Fruit fly (Drosophila melanogaster) whole organism, embryonic: ENCODE data around the gene Hem.

Source experiments
- CG10565 ChIP-seq: fragments of 200-800 bp; sonication (Bioruptor generic); optimal IDR thresholded peaks from 3 replicates; lab custom pipeline; 2016; ENCODE audit warnings: missing biosample characterization, mild to moderate bottlenecking, missing genetic modification characterization
- ab ChIP-seq: fragments of 200-800 bp; sonication (Bioruptor generic); optimal IDR thresholded peaks from 2 replicates; lab custom pipeline; 2016; ENCODE audit warnings: missing biosample characterization, missing genetic modification characterization
- aop ChIP-seq: fragments of 200-800 bp; sonication (Bioruptor generic); IDR thresholded peaks from 2 replicates; pipeline ENCODE4 v1.3.6; 2022; ENCODE audit warnings: missing biosample characterization, missing genetic modification characterization
- jing ChIP-seq: fragments of 200-800 bp; sonication (Bioruptor generic); optimal IDR thresholded peaks from 2 replicates; lab custom pipeline; 2018; ENCODE audit warnings: missing biosample characterization, mild to moderate bottlenecking, missing genetic modification characterization
- zen ChIP-seq: fragments of 200-800 bp; sonication (Bioruptor generic); optimal IDR thresholded peaks from 3 replicates; lab custom pipeline; 2018; ENCODE audit warnings: missing biosample characterization, mild to moderate bottlenecking, missing genetic modification characterization, moderate library complexity

DNA sequence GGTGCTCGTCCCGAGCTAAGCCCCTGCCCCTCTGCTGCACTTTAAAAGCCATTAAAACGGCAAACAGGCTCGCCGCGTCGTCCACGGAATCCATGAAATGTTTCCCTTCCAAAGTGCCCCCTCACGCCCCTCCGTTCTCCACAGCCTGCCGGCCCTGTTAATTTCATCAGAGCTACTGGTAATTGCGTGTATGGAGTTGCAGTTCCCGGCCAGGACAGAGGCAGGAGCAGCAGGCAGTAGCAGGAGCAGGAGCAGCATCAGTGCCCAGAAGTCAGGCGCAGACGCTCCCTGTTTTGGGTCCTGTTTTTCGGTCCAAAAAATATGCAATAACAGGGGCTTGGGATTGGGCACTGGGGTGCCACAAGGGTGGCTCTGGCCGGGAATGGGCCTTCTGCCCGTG lies 28.9 kb upstream of the Hem start:
- TF ChIP-seq ab (no peak), jing (GFP tag; lab: Kevin White, UChicago) (no peak), aop (no peak), zen (tag; lab: Kevin White, UChicago) (no peak), CG10565 (GFP tag; lab: Kevin White, UChicago) (no peak)
